Worm (Caenorhabditis elegans): ENCODE measurements around the gene rfc-3.
A peak's percentile ranks its signal among the peaks of the same experiment; 100 is the strongest.

The rfc-3 gene

DNA sequence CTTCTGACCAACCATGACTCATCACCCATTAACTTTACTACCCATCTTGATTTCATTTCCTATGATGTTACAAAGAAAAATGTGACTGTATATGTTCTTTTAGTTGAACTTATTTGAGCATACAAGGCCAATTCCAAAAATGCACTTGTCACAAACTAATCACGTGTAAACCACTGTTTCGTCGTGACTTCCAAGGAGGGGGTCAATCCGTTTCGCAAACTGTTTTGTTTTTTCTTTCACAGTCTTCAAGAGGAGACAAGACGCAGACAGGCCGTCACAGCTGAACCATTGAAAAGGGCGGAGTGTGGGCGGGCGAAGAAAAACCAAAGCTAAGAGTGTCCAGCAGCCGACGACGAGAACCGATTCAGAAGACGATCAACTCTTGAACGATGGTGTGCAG, 16.4 kb upstream of the rfc-3 start, which contains the start of gene C39E9.8 (continued):
- no peak for TF ChIP-seq irx-1 (tag; optimal IDR thresholded peaks at IDR 0.05)
- TF ChIP-seq swsn-7 (tag; optimal IDR thresholded peaks at IDR 0.05), result no peak
- TF ChIP-seq aly-2 (tag; optimal IDR thresholded peaks at IDR 0.05), result no peak
- TF ChIP-seq unc-62 (GFP tag; optimal IDR thresholded peaks at IDR 0.05), result no peak
- no peak for TF ChIP-seq unc-130 (tag; optimal IDR thresholded peaks at IDR 0.05)
- TF ChIP-seq pqm-1 (tag; optimal IDR thresholded peaks at IDR 0.05), result no peak
- TF ChIP-seq mdl-1 (tag; optimal IDR thresholded peaks at IDR 0.05), result peak in 1 of 2 experiments; percentile 18
- TF ChIP-seq ztf-4 (tag; optimal IDR thresholded peaks at IDR 0.05), result no peak
- TF ChIP-seq nhr-77 (tag; optimal IDR thresholded peaks at IDR 0.05), result no peak
- TF ChIP-seq ceh-63 (GFP tag; optimal IDR thresholded peaks at IDR 0.05), result no peak
- no peak for TF ChIP-seq C34B4.2 (tag; optimal IDR thresholded peaks at IDR 0.05)
- no peak for TF ChIP-seq lin-15B (tag; optimal IDR thresholded peaks at IDR 0.05)
- no peak for TF ChIP-seq skn-1 (tag; optimal IDR thresholded peaks at IDR 0.05)
- TF ChIP-seq nhr-47 (tag; optimal IDR thresholded peaks at IDR 0.05), result no peak
- no peak for TF ChIP-seq efl-3 (GFP tag; optimal IDR thresholded peaks at IDR 0.05)
- no peak for TF ChIP-seq lir-3 (tag; optimal IDR thresholded peaks at IDR 0.05; ENCODE audit: poor library complexity)
- peak; percentile 43 for TF ChIP-seq nhr-90 (tag; optimal IDR thresholded peaks at IDR 0.05; ENCODE audit: poor library complexity)
- TF ChIP-seq lin-13 (GFP tag; optimal IDR thresholded peaks at IDR 0.05), result no peak
- TF ChIP-seq sox-4 (tag; optimal IDR thresholded peaks at IDR 0.05), result no peak
- TF ChIP-seq alr-1 (tag; optimal IDR thresholded peaks at IDR 0.05; ENCODE audit: borderline replicate concordance), result no peak
- no peak for TF ChIP-seq rnt-1 (tag; optimal IDR thresholded peaks at IDR 0.05)
- TF ChIP-seq tbx-2 (tag; optimal IDR thresholded peaks at IDR 0.05), result no peak
- no peak for TF ChIP-seq hpl-2 (GFP tag; optimal IDR thresholded peaks at IDR 0.05)
- no peak for TF ChIP-seq pag-3 (tag; optimal IDR thresholded peaks at IDR 0.05; ENCODE audit: borderline replicate concordance, insufficient read depth)
- peak; percentile 35 for TF ChIP-seq nhr-19 (GFP tag; conservative IDR thresholded peaks at IDR 0.05)
- TF ChIP-seq Y116A8C.19 (tag; optimal IDR thresholded peaks at IDR 0.05; ENCODE audit: borderline replicate concordance), result no peak
- TF ChIP-seq hlh-4 (tag; optimal IDR thresholded peaks at IDR 0.05), result no peak
- no peak for TF ChIP-seq ztf-11 (tag; optimal IDR thresholded peaks at IDR 0.05)
- peak; percentile 89 for TF ChIP-seq nhr-85 (tag)
- no peak for TF ChIP-seq dsc-1 (tag; optimal IDR thresholded peaks at IDR 0.05)

DNA sequence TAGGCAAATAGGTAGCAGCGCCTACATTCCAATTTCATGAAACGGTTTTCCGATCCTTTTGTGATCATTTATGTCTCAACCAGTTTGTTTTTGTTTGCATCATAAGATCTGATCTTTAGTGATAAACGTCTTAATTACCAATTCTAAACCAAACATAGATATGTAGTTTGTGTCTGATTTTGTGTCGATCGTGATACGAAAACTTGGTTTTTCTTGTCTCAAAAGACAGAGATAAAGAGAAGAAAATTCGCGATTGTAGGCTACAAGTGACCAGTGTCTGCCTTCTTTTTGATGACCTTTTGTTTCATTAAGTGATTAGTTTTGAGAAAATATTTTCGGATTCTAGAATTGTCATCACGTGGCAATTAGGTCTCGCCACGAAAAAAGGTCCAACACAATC, 15.4 kb upstream of the rfc-3 start:
- TF ChIP-seq C16A3.4 (tag; optimal IDR thresholded peaks at IDR 0.05) (no peak), nhr-11 (tag; optimal IDR thresholded peaks at IDR 0.05) (peak; percentile 9), nhr-76 (tag; optimal IDR thresholded peaks at IDR 0.05) (no peak), lin-13 (GFP tag; optimal IDR thresholded peaks at IDR 0.05) (no peak), aly-2 (tag; optimal IDR thresholded peaks at IDR 0.05) (no peak), snpc-4 (tag; optimal IDR thresholded peaks at IDR 0.05) (no peak), snu-23 (GFP tag; optimal IDR thresholded peaks at IDR 0.05) (peak; percentile 48), nhr-19 (GFP tag; conservative IDR thresholded peaks at IDR 0.05) (peak; percentile 40; the same call in 1 of the 2 replicates), lin-14 (GFP tag; optimal IDR thresholded peaks at IDR 0.05) (peak; percentile 71), lir-3 (tag; optimal IDR thresholded peaks at IDR 0.05; ENCODE audit: poor library complexity) (no peak), pqm-1 (tag; optimal IDR thresholded peaks at IDR 0.05) (no peak), jun-1 (tag; optimal IDR thresholded peaks at IDR 0.05) (no peak), ceh-88 (GFP tag; IDR thresholded peaks at IDR 0.05) (no peak), ets-5 (GFP tag; IDR thresholded peaks at IDR 0.05) (no peak), egl-13 (tag; optimal IDR thresholded peaks at IDR 0.05) (no peak), swsn-7 (tag; optimal IDR thresholded peaks at IDR 0.05) (no peak), mdl-1 (tag; optimal IDR thresholded peaks at IDR 0.05) (no peak), ceh-90 (tag; optimal IDR thresholded peaks at IDR 0.05) (no peak), nhr-71 (tag; optimal IDR thresholded peaks at IDR 0.05) (peak; percentile 59), lsy-2 (tag; optimal IDR thresholded peaks at IDR 0.05) (no peak), ceh-82 (tag; optimal IDR thresholded peaks at IDR 0.05) (no peak), fkh-4 (tag; optimal IDR thresholded peaks at IDR 0.05; ENCODE audit: borderline replicate concordance) (no peak), unc-130 (tag; optimal IDR thresholded peaks at IDR 0.05) (no peak), lin-39 (tag; optimal IDR thresholded peaks at IDR 0.05) (no peak), isw-1 (GFP tag; IDR thresholded peaks at IDR 0.05) (no peak), ces-1 (GFP tag; optimal IDR thresholded peaks at IDR 0.05) (no peak), unc-30 (tag; optimal IDR thresholded peaks at IDR 0.05) (no peak), skn-1 (tag; optimal IDR thresholded peaks at IDR 0.05) (peak; percentile 28), hlh-17 (GFP tag; optimal IDR thresholded peaks at IDR 0.05; ENCODE audit: borderline replicate concordance) (no peak), nhr-84 (tag; optimal IDR thresholded peaks at IDR 0.05) (no peak), nhr-237 (tag; optimal IDR thresholded peaks at IDR 0.05) (no peak), lin-15B (tag; optimal IDR thresholded peaks at IDR 0.05) (no peak)

All from whole organism, L1 larva.